Worm (Caenorhabditis elegans) whole organism, L1 larva: ENCODE results near the gene C51E3.6.

Experiments
- egl-27 ChIP-seq, 2 experiments: fragments of 150-350 bp in 1 of 2; sonication (generic microtip); optimal IDR thresholded peaks; 3 replicates each; lab custom pipeline; 2017 to 2018; ENCODE audit warnings: missing biosample characterization in 2 of 2, missing genetic modification characterization in 2 of 2, missing genetic modification reagents in 2 of 2
- irx-1 ChIP-seq: sonication (generic microtip); optimal IDR thresholded peaks from 2 replicates; lab custom pipeline; 2016; ENCODE audit warnings: missing genetic modification characterization, missing compliant biosample characterization
- isw-1 ChIP-seq: fragments of 200-800 bp; sonication (Bioruptor generic); IDR thresholded peaks from 2 replicates; pipeline ENCODE4 v1.3.6; 2022; ENCODE audit warnings: missing genetic modification characterization, missing compliant biosample characterization
- lin-39 ChIP-seq: fragments of 150-350 bp; optimal IDR thresholded peaks from 2 replicates; lab custom pipeline; 2014; ENCODE audit warnings: missing biosample characterization, missing genetic modification reagents, missing genetic modification characterization
- lsy-2 ChIP-seq, 2 experiments: fragments of 150-350 bp; optimal IDR thresholded peaks; 2 replicates each; lab custom pipeline; 2014; ENCODE audit warnings: missing biosample characterization in 2 of 2, missing genetic modification characterization in 2 of 2
- mep-1 ChIP-seq: fragments of 150-350 bp; optimal IDR thresholded peaks from 2 replicates; lab custom pipeline; 2014; ENCODE audit warnings: missing biosample characterization, missing genetic modification characterization
- nhr-11 ChIP-seq: fragments of 150-350 bp; optimal IDR thresholded peaks from 2 replicates; lab custom pipeline; 2014; ENCODE audit warnings: missing biosample characterization, missing genetic modification characterization
- nhr-47 ChIP-seq: sonication (generic microtip); optimal IDR thresholded peaks from 2 replicates; lab custom pipeline; 2016; ENCODE audit warnings: mild to moderate bottlenecking, missing genetic modification characterization, moderate library complexity, missing compliant biosample characterization
- nhr-76 ChIP-seq: sonication (generic microtip); optimal IDR thresholded peaks from 2 replicates; lab custom pipeline; 2017; ENCODE audit warnings: missing biosample characterization, missing genetic modification characterization
- nhr-85 ChIP-seq: sonication (generic microtip); peaks from one replicate; lab custom pipeline; 2016; ENCODE audit warnings: missing genetic modification characterization, inconsistent platforms, missing compliant biosample characterization
- skn-1 ChIP-seq: fragments of 150-350 bp; optimal IDR thresholded peaks from 2 replicates; lab custom pipeline; 2014; ENCODE audit warnings: missing biosample characterization, missing genetic modification characterization
- sox-4 ChIP-seq: sonication (generic microtip); optimal IDR thresholded peaks from 2 replicates; lab custom pipeline; 2016; ENCODE audit warnings: missing genetic modification characterization, missing compliant biosample characterization
- unc-62 ChIP-seq: fragments of 150-350 bp; optimal IDR thresholded peaks from 2 replicates; lab custom pipeline; 2014; ENCODE audit warnings: missing biosample characterization, missing genetic modification reagents, missing genetic modification characterization
- unc-86 ChIP-seq: sonication (generic microtip); optimal IDR thresholded peaks from 2 replicates; lab custom pipeline; 2016; ENCODE audit warnings: missing genetic modification characterization, missing compliant biosample characterization

DNA sequence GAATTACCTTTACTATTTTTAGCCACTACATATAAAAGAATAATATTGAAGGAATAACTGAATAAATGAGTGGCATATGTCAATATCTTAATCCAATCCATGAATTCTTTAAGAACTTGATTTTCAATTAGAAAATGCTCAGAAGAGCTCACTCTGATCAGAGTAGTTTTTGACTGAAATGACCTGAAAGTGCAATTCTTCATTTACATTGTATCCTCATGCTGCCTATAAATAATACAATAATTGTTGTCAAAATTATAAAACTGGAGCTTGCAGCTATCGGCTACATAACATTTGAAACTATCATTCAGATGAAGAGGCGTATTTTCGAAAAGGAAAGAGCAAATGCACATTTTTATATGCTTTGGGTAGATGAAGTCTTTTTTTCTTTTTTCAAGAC, 43.6 kb downstream of the C51E3.6 start, which contains the start of gene srxa-19:
- TF ChIP-seq lin-39 (tag; lab: Kevin White, UChicago) (no peak), unc-62 (GFP tag; lab: Kevin White, UChicago) (no peak), isw-1 (no peak), egl-27 (tag; optimal IDR thresholded peaks at IDR 0.05; lab: Kevin White, UChicago) (no peak), unc-86 (tag; lab: Kevin White, UChicago) (no peak), mep-1 (no peak), nhr-85 (no peak), nhr-76 (tag; lab: Kevin White, UChicago) (no peak), lsy-2 (tag; optimal IDR thresholded peaks at IDR 0.05; lab: Kevin White, UChicago) (no peak), irx-1 (tag; lab: Kevin White, UChicago) (no peak), skn-1 (no peak), nhr-47 (no peak), nhr-11 (no peak), sox-4 (no peak)
